Fruit fly (Drosophila melanogaster): ENCODE results near the gene mEFG1.

dm6 chr2L:7241499-7241898 is 18.6 kb upstream of the mEFG1 start:
- TF ChIP-seq Mnt (GFP tag; optimal IDR thresholded peaks at IDR 0.05) (no peak), kay (GFP tag; ENCODE audit: borderline replicate concordance) (no peak), CG1620 (GFP tag; optimal IDR thresholded peaks at IDR 0.05) (no peak), CG12768 (GFP tag; optimal IDR thresholded peaks at IDR 0.05) (no peak), CG7101 (tag; optimal IDR thresholded peaks at IDR 0.05) (no peak)
